Fruit fly (Drosophila melanogaster) whole organism, pupa: ENCODE data around the gene CG42655.

Experiments used
- CG13204 ChIP-seq: fragments of 200-800 bp; sonication (Bioruptor generic); optimal IDR thresholded peaks from 2 replicates; lab custom pipeline; 2018; ENCODE audit warnings: missing biosample characterization, mild to moderate bottlenecking, missing genetic modification characterization, moderate library complexity
- CG14655 ChIP-seq: fragments of 200-800 bp; sonication (Bioruptor generic); optimal IDR thresholded peaks from 3 replicates; lab custom pipeline; 2017; ENCODE audit warnings: mild to moderate bottlenecking, missing biosample characterization, missing genetic modification reagents, missing genetic modification characterization
- CG17806 ChIP-seq: fragments of 200-800 bp; sonication (Bioruptor generic); optimal IDR thresholded peaks from 2 replicates; lab custom pipeline; 2018; ENCODE audit warnings: missing biosample characterization, mild to moderate bottlenecking, missing genetic modification characterization, moderate library complexity
- CG32121 ChIP-seq: fragments of 200-800 bp; sonication (Bioruptor generic); IDR thresholded peaks from 2 replicates; pipeline ENCODE4 v1.3.6; 2022; ENCODE audit warnings: missing biosample characterization, missing genetic modification characterization
- EcR ChIP-seq: fragments of 200-800 bp; sonication (Bioruptor generic); optimal IDR thresholded peaks from 3 replicates; lab custom pipeline; 2019; ENCODE audit warnings: missing biosample characterization, missing genetic modification characterization, mild to moderate bottlenecking, moderate library complexity, missing genetic modification reagents
- Pif1B ChIP-seq: fragments of 200-800 bp; sonication (Bioruptor generic); optimal IDR thresholded peaks from 3 replicates; lab custom pipeline; 2016; ENCODE audit warnings: missing biosample characterization, missing genetic modification characterization

DNA sequence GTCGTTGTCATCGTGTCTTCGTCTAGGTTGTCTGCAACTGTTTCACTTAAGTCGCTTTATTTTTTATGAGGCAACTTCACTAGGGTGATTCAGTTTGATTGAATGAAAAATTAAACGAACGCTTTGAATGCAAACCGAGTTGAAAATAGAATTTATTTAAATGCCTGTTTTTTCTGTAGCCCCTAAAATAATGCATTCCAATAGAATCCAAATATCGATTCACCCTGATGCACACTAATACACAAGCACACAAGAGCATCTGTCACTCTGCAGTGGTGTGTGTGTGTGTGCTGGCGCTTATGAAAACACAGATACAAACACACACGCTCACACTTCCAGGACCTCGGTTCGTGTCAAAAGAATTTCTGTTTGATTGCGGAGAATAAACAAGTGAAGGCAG, 8.3 kb upstream of the CG42655 start:
- TF ChIP-seq CG17806 (tag; lab: Kevin White, UChicago), result no peak
- TF ChIP-seq EcR (GFP tag; lab: Kevin White, UChicago), result no peak
- peak; percentile 26 for TF ChIP-seq Pif1B (GFP tag; lab: Kevin White, UChicago)
- no peak for TF ChIP-seq CG13204 (GFP tag; lab: Kevin White, UChicago)
- peak; percentile 40 for TF ChIP-seq CG14655
- TF ChIP-seq CG32121 (GFP tag; lab: Robert Waterston, UW), result no peak
